Worm (Caenorhabditis elegans): ENCODE measurements around the gene H06A10.1.

H06A10.1 gene

ce11 chrX:13528630-13529138 is 21.4 kb downstream of the H06A10.1 start, which contains the start of gene F18H3.4 (continued):
- no peak for TF ChIP-seq daf-8 (GFP tag; IDR thresholded peaks at IDR 0.05)
- TF ChIP-seq ceh-32 (tag; optimal IDR thresholded peaks at IDR 0.05; ENCODE audit: poor library complexity), result no peak
- 0 out of 2 replicates have a peak, but pooled peaks have one; percentile 19 for TF ChIP-seq hmg-1.1 (GFP tag; IDR thresholded peaks at IDR 0.05)
- no peak for TF ChIP-seq nhr-237 (tag; optimal IDR thresholded peaks at IDR 0.05)
- no peak for TF ChIP-seq lin-13 (GFP tag; optimal IDR thresholded peaks at IDR 0.05)
- no peak for TF ChIP-seq F49E8.2 (tag; optimal IDR thresholded peaks at IDR 0.05; ENCODE audit: borderline replicate concordance)
- TF ChIP-seq lin-15B (tag; optimal IDR thresholded peaks at IDR 0.05), result no peak
- no peak for TF ChIP-seq zag-1 (tag; optimal IDR thresholded peaks at IDR 0.05)
- no peak for TF ChIP-seq aha-1 (tag)
- no peak for TF ChIP-seq daf-19 (GFP tag; conservative IDR thresholded peaks at IDR 0.05)
- no peak for TF ChIP-seq dmd-9 (GFP tag; IDR thresholded peaks at IDR 0.05)
- TF ChIP-seq unc-39 (tag; optimal IDR thresholded peaks at IDR 0.05), result no peak
- peak; percentile 30 for TF ChIP-seq nhr-76 (tag; optimal IDR thresholded peaks at IDR 0.05)
- TF ChIP-seq hlh-11 (tag; optimal IDR thresholded peaks at IDR 0.05), result peak; percentile 96
- no peak for TF ChIP-seq sdz-12 (GFP tag; optimal IDR thresholded peaks at IDR 0.05)
- TF ChIP-seq zfp-2 (tag; optimal IDR thresholded peaks at IDR 0.05), result no peak
- TF ChIP-seq lin-29 (GFP tag; IDR thresholded peaks at IDR 0.05), result no peak
- TF ChIP-seq lir-3 (tag; optimal IDR thresholded peaks at IDR 0.05), result no peak
- no peak for TF ChIP-seq egl-43 (GFP tag; IDR thresholded peaks at IDR 0.05)
- peak; percentile 39 for TF ChIP-seq nhr-6 (tag; optimal IDR thresholded peaks at IDR 0.05)
- TF ChIP-seq nhr-25 (tag; optimal IDR thresholded peaks at IDR 0.05; ENCODE audit: borderline replicate concordance, insufficient read depth), result no peak
- no peak for TF ChIP-seq arid-1 (GFP tag; conservative IDR thresholded peaks at IDR 0.05)
- no peak for TF ChIP-seq ctbp-1 (GFP tag; IDR thresholded peaks at IDR 0.05)
- TF ChIP-seq spr-3 (GFP tag; optimal IDR thresholded peaks at IDR 0.05), result no peak
- no peak for TF ChIP-seq Y75B8A.6 (GFP tag; IDR thresholded peaks at IDR 0.05)
- TF ChIP-seq daf-12 (tag; optimal IDR thresholded peaks at IDR 0.05), result no peak
- peak; percentile 68; the same call in 1 of the 2 replicates for TF ChIP-seq saeg-2 (GFP tag; IDR thresholded peaks at IDR 0.05)
- peak; percentile 61 for TF ChIP-seq pqm-1 (tag; optimal IDR thresholded peaks at IDR 0.05)
- TF ChIP-seq mxl-3 (GFP tag; optimal IDR thresholded peaks at IDR 0.05), result peak; percentile 48
- TF ChIP-seq ztf-7 (tag; optimal IDR thresholded peaks at IDR 0.05), result no peak
- peak; percentile 97 for TF ChIP-seq dmd-6 (GFP tag; IDR thresholded peaks at IDR 0.05)
- TF ChIP-seq Y105C5A.15 (GFP tag; IDR thresholded peaks at IDR 0.05), result no peak
- TF ChIP-seq madf-9 (GFP tag; conservative IDR thresholded peaks at IDR 0.05), result no peak
- no peak for TF ChIP-seq R02D3.7 (tag; optimal IDR thresholded peaks at IDR 0.05)
- TF ChIP-seq tag-97 (GFP tag; IDR thresholded peaks at IDR 0.05), result no peak
- TF ChIP-seq cey-2 (tag; optimal IDR thresholded peaks at IDR 0.05; ENCODE audit: borderline replicate concordance, insufficient read depth), result no peak
- peak; percentile 65 for TF ChIP-seq nhr-10 (tag; optimal IDR thresholded peaks at IDR 0.05)
- no peak for TF ChIP-seq spr-1 (tag; optimal IDR thresholded peaks at IDR 0.05)
- no peak for TF ChIP-seq duxl-1 (tag; optimal IDR thresholded peaks at IDR 0.05; ENCODE audit: poor library complexity)
- no peak for TF ChIP-seq vab-7 (GFP tag; IDR thresholded peaks at IDR 0.05)
- peak; percentile 96 for TF ChIP-seq nhr-102 (tag; optimal IDR thresholded peaks at IDR 0.05)
- TF ChIP-seq D1046.2 (GFP tag; IDR thresholded peaks at IDR 0.05), result no peak
- no peak for TF ChIP-seq ZK337.2 (GFP tag; IDR thresholded peaks at IDR 0.05)
- TF ChIP-seq egl-27 (tag; optimal IDR thresholded peaks at IDR 0.05), result no peak
- TF ChIP-seq ama-1 (optimal IDR thresholded peaks at IDR 0.05), result no peak
- TF ChIP-seq T20F7.1 (GFP tag; optimal IDR thresholded peaks at IDR 0.05), result peak; percentile 40
- TF ChIP-seq hif-1 (tag; optimal IDR thresholded peaks at IDR 0.05), result peak in 1 of 2 experiments; percentile 31
- no peak for TF ChIP-seq F37D6.2 (tag; optimal IDR thresholded peaks at IDR 0.05)
- no peak for TF ChIP-seq lim-7 (GFP tag; IDR thresholded peaks at IDR 0.05)
- no peak for TF ChIP-seq ceh-82 (tag; optimal IDR thresholded peaks at IDR 0.05)
- TF ChIP-seq nhr-41 (GFP tag; IDR thresholded peaks at IDR 0.05), result peak; percentile 46; the same call in 1 of the 2 replicates
